Worm (Caenorhabditis elegans): ENCODE results near the gene C50B8.5.

Gene C50B8.5

DNA sequence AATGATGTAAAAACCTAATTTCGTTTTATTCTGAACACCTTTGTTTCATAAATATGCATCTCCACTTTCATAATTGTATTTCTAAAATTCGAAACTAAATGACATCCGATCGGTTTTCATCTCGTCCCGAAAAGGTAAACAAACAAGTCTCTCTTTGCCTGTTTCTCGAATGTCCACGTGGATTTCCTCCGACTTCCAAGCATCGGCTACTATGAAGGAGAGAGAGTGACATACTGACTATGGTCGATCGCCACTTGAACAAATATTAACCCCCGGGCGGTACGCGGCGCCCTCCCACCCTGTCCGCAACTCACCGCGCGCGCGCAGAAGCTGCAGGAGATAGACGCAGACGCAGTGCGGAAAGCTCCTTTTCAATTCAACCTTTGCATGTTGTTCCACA lies 4.9 kb upstream of the C50B8.5 start:
- TF ChIP-seq W03F9.2 (tag; optimal IDR thresholded peaks at IDR 0.05) (no peak), him-1 (tag; optimal IDR thresholded peaks at IDR 0.05) (no peak), dao-5 (tag; optimal IDR thresholded peaks at IDR 0.05) (no peak)

DNA sequence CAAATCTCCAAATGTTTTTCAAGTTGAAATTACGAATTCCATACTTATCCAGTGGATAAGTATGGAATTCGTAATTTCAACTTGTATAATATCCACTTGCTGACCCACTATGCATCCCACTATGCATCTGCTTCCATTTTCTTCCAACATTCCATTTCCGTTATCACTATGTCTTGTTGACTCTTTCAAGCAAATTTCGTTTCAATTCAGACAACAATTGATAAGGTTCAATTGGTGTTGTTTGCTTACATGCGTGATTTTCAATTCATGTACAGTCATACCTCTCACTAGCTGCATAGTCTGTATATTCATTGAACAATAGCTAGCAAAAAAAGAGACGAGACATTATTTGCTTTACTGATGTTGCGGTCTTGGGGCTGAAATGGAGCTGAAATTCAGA lies 3.9 kb upstream of the C50B8.5 start:
- no peak for TF ChIP-seq dao-5 (tag; optimal IDR thresholded peaks at IDR 0.05)
- no peak for TF ChIP-seq W03F9.2 (tag; optimal IDR thresholded peaks at IDR 0.05)
- TF ChIP-seq him-1 (tag; optimal IDR thresholded peaks at IDR 0.05): no peak

DNA sequence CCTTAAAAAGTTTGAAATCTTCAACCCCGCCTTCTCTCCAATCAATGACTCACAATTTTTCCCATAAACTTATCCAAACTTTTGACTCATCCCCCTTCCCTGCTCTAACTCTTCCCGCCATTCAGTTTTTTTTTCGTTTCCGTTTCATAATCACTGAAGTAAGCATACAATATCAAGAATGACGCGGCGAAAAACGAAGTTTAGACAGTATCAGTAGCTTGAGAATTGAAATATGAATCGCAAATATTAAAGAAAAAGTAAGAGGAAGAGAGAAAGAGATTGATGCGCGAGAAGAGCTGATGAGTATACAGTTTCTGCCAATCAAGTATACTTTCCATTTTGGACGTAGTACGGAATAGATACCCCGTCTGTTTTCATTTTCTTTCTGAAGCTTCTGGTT lies 3.3 kb upstream of the C50B8.5 start:
- TF ChIP-seq W03F9.2 (tag; optimal IDR thresholded peaks at IDR 0.05) (no peak), him-1 (tag; optimal IDR thresholded peaks at IDR 0.05) (no peak)

DNA sequence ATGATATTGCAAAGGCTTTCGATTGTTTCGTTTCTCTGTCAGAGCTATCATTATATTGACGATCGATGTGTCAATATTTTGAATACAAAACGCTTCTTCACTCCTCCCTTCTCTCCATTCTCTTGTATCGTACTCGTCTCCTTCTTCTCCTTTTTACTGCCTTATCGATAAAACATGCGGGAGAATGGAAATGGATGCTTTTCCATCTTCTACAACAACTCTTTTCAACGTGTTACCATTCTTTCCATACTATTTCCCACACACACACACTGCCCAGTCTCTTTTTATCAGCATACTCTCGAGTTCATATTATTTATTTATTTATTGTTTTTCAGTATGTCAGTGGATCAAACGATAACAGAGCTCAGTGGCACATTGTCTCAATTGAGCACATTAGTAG lies 2.1 kb upstream of the C50B8.5 start, which contains the start of gene C50B8.6:
Gene C50B8.6, plus strand, starts transcription at position 336 of the 400 bp plus-strand sequence.
- TF ChIP-seq dao-5 (tag; optimal IDR thresholded peaks at IDR 0.05) (no peak), him-1 (tag; optimal IDR thresholded peaks at IDR 0.05) (no peak), W03F9.2 (tag; optimal IDR thresholded peaks at IDR 0.05) (no peak)

DNA sequence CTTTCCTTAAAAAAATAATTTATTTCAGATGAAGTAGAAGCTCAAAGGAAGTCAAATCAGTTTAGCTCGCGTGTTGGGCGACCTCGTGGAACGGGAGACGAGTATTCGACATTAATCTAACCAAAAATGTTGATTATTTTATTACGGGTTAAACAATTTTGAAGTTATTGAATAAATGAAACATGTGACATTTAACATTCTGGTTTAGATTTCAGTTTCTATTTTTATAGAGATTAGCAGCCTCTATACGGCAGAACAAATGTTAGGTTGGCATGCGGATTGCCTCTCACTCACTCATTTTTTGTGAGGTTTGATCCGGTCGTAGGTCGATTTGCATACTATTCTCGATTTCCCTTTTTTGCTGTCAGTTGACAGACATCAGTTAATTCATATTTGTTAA lies 3.7 kb downstream of the C50B8.5 start, which contains the start of gene F53F4.1:
Gene F53F4.1, plus strand, starts transcription at position 301 of the 400 bp plus-strand sequence.
- TF ChIP-seq W03F9.2 (tag; optimal IDR thresholded peaks at IDR 0.05) (no peak), dao-5 (tag; optimal IDR thresholded peaks at IDR 0.05) (no peak), him-1 (tag; optimal IDR thresholded peaks at IDR 0.05) (no peak)

DNA sequence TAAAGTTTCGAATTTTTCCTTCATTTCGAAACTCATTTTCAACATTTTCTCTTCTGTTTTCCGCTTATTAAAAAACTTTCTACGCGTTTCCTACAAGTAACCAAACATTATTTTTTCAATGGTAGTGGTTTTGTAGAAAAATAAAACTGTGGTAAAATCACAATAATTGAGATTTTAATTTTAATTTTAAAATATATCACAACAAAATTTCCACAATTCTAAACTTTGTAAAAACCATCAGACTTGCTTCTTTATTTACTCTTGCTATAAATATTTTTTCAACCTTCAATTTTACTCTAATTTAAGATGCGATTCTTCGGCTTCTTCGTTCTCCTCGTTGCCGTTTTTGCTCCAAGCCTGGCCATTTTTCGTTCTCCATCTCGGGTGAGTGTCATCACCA lies 7.1 kb downstream of the C50B8.5 start, which contains the start of gene F53F4.17:
Gene F53F4.17, plus strand, starts transcription at position 301 of the 400 bp plus-strand sequence.
- no peak for TF ChIP-seq dao-5 (tag; optimal IDR thresholded peaks at IDR 0.05)
- TF ChIP-seq W03F9.2 (tag; optimal IDR thresholded peaks at IDR 0.05): no peak
- TF ChIP-seq him-1 (tag; optimal IDR thresholded peaks at IDR 0.05): no peak

DNA sequence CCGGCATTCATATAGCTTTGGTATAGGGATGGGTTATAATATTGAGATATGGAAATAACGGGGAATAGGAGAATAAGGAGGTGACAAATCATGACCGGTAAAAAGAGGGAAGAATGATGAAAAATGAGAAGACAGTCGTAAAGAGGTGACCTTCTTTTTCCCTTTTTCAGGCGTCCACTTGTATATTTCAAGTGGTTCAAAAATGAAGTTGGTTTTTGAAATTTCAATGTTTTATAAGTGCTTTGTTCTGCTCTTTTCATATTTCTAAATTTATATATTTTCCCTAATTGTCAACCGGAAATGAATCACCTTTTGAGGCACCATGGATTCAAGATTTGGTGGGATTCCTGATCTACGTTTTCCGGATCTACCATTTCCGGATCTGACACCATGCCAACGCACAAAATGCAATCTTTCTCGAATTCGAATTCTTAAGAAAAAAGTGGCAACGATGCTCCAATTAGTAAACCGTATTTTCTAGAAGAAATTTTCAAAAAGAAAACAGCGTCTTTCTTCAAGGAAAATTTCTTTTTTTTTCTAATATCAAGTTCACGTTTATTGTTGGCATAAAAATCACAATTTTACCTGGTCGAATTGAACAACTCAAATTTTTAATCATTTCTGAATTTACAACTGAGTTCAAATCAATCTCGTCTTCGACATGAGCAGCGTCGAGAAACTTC lies 8.9 kb downstream of the C50B8.5 start, which contains the start of the genes F53F4.2 and F53F4.18:
Gene F53F4.2, minus strand, starts transcription at position 101 of the 683 bp plus-strand sequence.
Gene F53F4.18, plus strand, starts transcription at position 633 of the 683 bp plus-strand sequence.
- TF ChIP-seq him-1 (tag; optimal IDR thresholded peaks at IDR 0.05): no peak
- no peak for TF ChIP-seq dao-5 (tag; optimal IDR thresholded peaks at IDR 0.05)
- no peak for TF ChIP-seq W03F9.2 (tag; optimal IDR thresholded peaks at IDR 0.05)

DNA sequence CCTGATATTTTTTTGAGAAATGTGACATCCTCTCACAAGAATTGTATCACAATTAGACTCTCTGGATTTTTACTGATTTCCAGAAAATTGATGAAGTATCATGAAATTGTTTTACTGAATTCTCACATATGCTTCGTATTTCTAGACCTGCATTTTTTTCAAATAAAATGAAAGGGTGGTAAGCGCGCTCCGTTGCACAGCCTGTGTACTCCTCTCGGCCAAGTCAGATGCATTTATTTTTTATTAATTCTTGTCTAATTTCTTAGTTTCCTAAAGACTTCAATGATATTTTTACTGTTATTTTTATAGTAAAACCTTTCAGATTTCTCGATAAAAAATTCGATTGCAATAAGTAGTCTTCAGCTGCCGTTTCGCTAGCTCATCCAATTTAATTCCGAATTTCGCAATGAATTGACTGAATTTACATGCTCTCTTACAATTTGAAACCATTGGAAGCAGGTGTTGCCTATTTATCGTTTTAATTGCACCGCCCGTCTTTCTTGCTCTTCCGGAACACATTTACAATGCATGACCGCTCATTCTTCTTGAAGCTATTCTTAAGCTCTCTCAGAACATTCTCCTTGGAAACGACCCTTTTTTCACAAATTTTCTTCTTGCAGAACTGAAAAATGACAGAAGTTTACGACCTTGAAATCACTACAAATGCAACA lies 10.9 kb downstream of the C50B8.5 start, which contains the start of gene tbcb-1:
Gene tbcb-1, plus strand, starts transcription at position 621 of the 671 bp plus-strand sequence.
- TF ChIP-seq W03F9.2 (tag; optimal IDR thresholded peaks at IDR 0.05): peak; percentile 23
- no peak for TF ChIP-seq him-1 (tag; optimal IDR thresholded peaks at IDR 0.05)
- no peak for TF ChIP-seq dao-5 (tag; optimal IDR thresholded peaks at IDR 0.05)

DNA sequence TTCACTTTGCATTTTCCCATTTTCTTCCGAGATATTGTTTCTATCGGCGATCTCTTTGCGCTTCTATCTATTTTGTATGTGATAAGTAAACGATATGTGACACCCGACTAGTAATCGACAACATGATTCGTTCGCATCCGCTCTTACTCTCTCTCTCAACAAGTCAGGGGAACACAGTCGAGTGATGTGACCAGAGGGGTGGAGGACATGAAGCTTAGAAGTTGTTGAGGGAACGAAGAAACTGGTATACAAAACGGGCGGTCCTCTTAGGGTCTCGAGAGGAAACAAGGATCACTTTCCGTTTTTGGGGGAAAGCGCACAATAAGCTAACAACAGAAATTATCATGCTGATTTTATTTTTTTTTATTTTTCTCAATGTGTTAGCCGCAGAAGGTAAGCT lies 12.3 kb downstream of the C50B8.5 start, which contains the start of gene F53F4.4:
Gene F53F4.4, plus strand, starts transcription at position 301 of the 400 bp plus-strand sequence.
- TF ChIP-seq W03F9.2 (tag; optimal IDR thresholded peaks at IDR 0.05) (no peak), dao-5 (tag; optimal IDR thresholded peaks at IDR 0.05) (no peak), him-1 (tag; optimal IDR thresholded peaks at IDR 0.05) (no peak)

DNA sequence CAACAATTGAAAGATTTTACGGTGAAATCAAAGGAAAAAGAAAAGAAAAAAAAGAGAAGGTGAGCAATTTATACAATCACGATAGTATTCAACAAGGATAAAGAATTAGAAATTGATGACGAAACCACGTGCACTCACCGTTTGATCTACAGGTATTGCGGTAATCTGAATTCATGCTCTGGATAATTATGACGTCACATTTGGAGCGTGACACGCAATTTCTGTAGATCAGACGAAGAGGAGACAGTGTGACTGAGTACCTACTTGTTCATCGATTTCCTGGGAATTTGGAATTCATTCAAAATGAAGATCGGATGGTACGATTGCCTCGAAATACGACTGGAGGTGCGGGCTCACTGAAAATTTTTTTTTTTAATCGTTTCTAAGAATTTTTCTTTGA lies 17.6 kb downstream of the C50B8.5 start:
- no peak for TF ChIP-seq him-1 (tag; optimal IDR thresholded peaks at IDR 0.05)
- no peak for TF ChIP-seq W03F9.2 (tag; optimal IDR thresholded peaks at IDR 0.05)
- no peak for TF ChIP-seq dao-5 (tag; optimal IDR thresholded peaks at IDR 0.05)

DNA sequence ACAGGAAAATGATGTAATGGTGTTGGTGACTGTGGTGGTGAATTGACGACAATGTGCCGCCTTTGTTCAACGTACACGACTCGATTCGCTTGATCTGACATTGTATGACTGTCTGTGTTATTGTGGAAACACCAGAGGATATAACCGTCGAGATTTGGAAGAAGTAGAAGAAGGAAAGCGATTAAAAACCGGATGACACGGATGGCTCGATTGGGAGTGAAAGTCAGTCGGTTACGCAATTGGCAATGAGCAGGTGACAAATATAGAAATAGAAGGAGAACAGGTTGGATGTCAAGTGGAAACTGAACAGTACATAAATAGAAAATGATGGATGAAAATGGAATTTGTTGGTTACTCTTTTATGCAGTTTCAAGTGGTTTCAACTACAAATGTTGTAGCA lies 20.1 kb downstream of the C50B8.5 start, which contains the start of gene rdy-2:
Gene rdy-2, minus strand, starts transcription at position 101 of the 400 bp plus-strand sequence.
- TF ChIP-seq him-1 (tag; optimal IDR thresholded peaks at IDR 0.05): no peak
- TF ChIP-seq W03F9.2 (tag; optimal IDR thresholded peaks at IDR 0.05): no peak
- no peak for TF ChIP-seq dao-5 (tag; optimal IDR thresholded peaks at IDR 0.05)

DNA sequence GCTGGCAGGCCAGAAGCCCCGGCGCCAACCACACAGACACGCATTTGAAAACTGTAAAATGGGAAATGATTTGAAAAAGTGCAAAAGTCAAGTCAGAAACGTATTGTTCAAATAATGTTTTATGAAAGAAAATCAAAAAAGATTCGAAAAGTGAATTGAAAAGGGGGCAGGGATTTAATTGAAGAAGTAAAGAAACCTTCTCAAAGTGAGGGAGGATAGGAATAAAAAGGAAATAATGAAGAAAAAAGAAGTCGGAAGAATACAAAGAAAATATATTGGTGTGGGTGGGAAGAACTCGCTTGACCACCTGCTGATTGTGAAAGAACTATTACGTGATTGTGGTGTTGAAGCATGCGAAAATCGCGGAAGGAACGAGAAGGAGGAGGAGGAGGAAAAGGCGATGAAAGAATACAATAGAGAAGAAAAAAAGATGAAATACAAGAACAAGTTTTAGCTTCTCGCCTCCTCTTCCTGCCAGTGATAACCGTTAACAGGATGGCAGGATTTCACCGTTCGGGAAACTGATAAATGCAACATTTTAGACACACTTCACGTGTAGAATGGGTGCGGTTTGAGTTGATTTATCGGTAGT lies 26.0 kb downstream of the C50B8.5 start, which contains the start of gene fmo-4:
Gene fmo-4, minus strand, starts transcription at position 51 of the 592 bp plus-strand sequence.
- TF ChIP-seq him-1 (tag; optimal IDR thresholded peaks at IDR 0.05) (no peak), W03F9.2 (tag; optimal IDR thresholded peaks at IDR 0.05) (no peak), dao-5 (tag; optimal IDR thresholded peaks at IDR 0.05) (no peak)

DNA sequence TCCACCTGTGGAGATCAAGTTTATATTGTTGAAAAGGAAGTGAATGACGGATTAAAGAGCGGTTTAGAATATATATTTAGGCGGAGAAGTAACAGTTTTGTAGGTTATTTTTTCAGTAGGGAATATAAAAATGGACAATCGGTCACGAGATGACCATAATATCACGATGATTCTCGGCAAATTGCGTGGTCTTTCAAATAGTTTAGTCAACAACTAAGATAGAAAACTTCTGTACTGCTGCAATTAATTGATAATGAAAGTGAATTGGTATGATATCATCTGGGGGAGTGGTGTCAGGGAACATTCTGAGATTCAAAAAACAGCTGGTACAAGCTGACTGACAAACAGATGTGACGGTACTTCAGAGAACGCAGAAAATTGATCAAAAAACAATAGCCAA lies 27.7 kb downstream of the C50B8.5 start:
- no peak for TF ChIP-seq him-1 (tag; optimal IDR thresholded peaks at IDR 0.05)
- TF ChIP-seq W03F9.2 (tag; optimal IDR thresholded peaks at IDR 0.05): no peak
- no peak for TF ChIP-seq dao-5 (tag; optimal IDR thresholded peaks at IDR 0.05)
